1 fruit fly cellular context compared by ENCODE assay signal in the genomic region with DNA sequence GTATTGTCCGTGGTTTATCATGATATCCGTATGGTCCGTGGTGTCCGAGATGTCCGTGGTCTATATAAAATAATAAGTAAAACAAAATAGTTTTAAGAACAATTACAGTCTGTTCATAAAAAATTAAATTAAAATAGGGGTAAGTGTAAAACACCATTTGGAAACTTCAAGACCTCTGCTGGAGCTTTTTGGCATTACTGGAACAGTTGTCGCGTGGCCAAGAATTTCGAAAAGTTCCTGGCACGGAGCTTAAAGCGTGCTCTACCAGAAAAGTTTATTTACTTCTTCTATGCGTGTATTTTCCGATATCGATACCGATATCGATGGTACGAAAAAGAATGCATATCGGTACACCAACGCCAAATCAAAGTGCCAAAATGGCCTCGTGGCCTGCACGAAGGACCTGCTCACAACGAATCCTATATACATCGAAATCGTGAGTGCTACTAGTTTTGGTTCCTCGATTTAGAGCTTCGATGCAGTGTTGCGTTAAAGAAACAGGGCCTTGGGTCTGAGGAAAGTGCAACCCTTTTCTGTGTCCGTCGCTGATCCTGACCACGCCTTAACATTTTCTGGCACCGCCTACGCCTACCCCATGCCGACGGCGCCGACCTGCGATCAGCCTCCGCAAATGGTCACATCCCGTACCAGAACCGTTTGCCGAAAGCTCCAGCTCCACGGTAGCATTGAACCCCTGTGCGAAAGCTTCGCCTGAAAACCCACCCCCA.
TF ChIP-seq lines count a peak whose summit lies in the region.

No protein-coding gene starts in this region.

TF ChIP-seq in whole organism, embryonic, 481 proteins besides CTCF, POLR2A, EP300 and RAD21 (continued from another document):
- peak; percentile 44; the same call in 1 of the 2 replicates for TF ChIP-seq Bgb (GFP tag; IDR thresholded peaks at IDR 0.05; lab: Robert Waterston, UW; ENCODE audit: partially characterized antibody)
- peak; percentile 33 for TF ChIP-seq Scr (GFP tag; IDR thresholded peaks at IDR 0.05; lab: Robert Waterston, UW; ENCODE audit: partially characterized antibody)
- TF ChIP-seq CG15514 (GFP tag; optimal IDR thresholded peaks at IDR 0.05; lab: Kevin White, UChicago) = no peak
- no peak for TF ChIP-seq nom (GFP tag; optimal IDR thresholded peaks at IDR 0.05; lab: Kevin White, UChicago)
- peak; percentile 60 for TF ChIP-seq CG34224 (GFP tag; IDR thresholded peaks at IDR 0.05; lab: Robert Waterston, UW; ENCODE audit: partially characterized antibody)
- TF ChIP-seq ranshi (GFP tag; IDR thresholded peaks at IDR 0.05; lab: Robert Waterston, UW) = no peak
- TF ChIP-seq seq (GFP tag; IDR thresholded peaks at IDR 0.05; lab: Robert Waterston, UW) = peak; percentile 68; the same call in 1 of the 2 replicates
- TF ChIP-seq CG31224 (GFP tag; IDR thresholded peaks at IDR 0.05; lab: Robert Waterston, UW) = no peak
- TF ChIP-seq cg (GFP tag; optimal IDR thresholded peaks at IDR 0.05; lab: Kevin White, UChicago) = peak; percentile 13
- TF ChIP-seq ftz-f1 (GFP tag; optimal IDR thresholded peaks at IDR 0.05; lab: Kevin White, UChicago) = peak; percentile 21
- peak; percentile 27; the same call in 1 of the 3 replicates for TF ChIP-seq CG16813 (GFP tag; IDR thresholded peaks at IDR 0.05; lab: Robert Waterston, UW; ENCODE audit: partially characterized antibody)
- peak; percentile 47; the same call in 1 of the 2 replicates for TF ChIP-seq amos (GFP tag; IDR thresholded peaks at IDR 0.05; lab: Robert Waterston, UW; ENCODE audit: partially characterized antibody)
- no peak; the same call in 1 of the 2 replicates for TF ChIP-seq bbx (GFP tag; IDR thresholded peaks at IDR 0.05; lab: Robert Waterston, UW; ENCODE audit: partially characterized antibody)
- TF ChIP-seq Dref (GFP tag; IDR thresholded peaks at IDR 0.05; lab: Robert Waterston, UW) = peak; percentile 63
- peak; percentile 68; the same call in 3 of the 4 replicates for TF ChIP-seq Dll (GFP tag; IDR thresholded peaks at IDR 0.05; lab: Robert Waterston, UW; ENCODE audit: partially characterized antibody)
- TF ChIP-seq BEAF-32 (GFP tag; optimal IDR thresholded peaks at IDR 0.05; lab: Kevin White, UChicago) = peak; percentile 41
- TF ChIP-seq Xbp1 (GFP tag; optimal IDR thresholded peaks at IDR 0.05; lab: Kevin White, UChicago) = no peak
- TF ChIP-seq chn (GFP tag; optimal IDR thresholded peaks at IDR 0.05; lab: Kevin White, UChicago) = no peak
- peak; percentile 51 for TF ChIP-seq Med (GFP tag; lab: Kevin White, UChicago)
- peak; percentile 26; the same call in 1 of the 2 replicates for TF ChIP-seq ato (GFP tag; IDR thresholded peaks at IDR 0.05; lab: Robert Waterston, UW; ENCODE audit: partially characterized antibody)
- TF ChIP-seq hkb (optimal IDR thresholded peaks at IDR 0.05; lab: Kevin White, UChicago) = no peak
- TF ChIP-seq hkb (GFP tag; IDR thresholded peaks at IDR 0.05; lab: Robert Waterston, UW) = 0 out of 2 replicates have a peak, but pooled peaks have one; percentile 14
- peak; percentile 5 for TF ChIP-seq CG11398 (GFP tag; optimal IDR thresholded peaks at IDR 0.05; lab: Kevin White, UChicago)
- TF ChIP-seq Hmr (GFP tag; optimal IDR thresholded peaks at IDR 0.05; lab: Kevin White, UChicago) = peak; percentile 37
- TF ChIP-seq pzg (GFP tag; optimal IDR thresholded peaks at IDR 0.05; lab: Kevin White, UChicago) = peak; percentile 21
- no peak for TF ChIP-seq ac (GFP tag; optimal IDR thresholded peaks at IDR 0.05; lab: Kevin White, UChicago)
- 0 out of 2 replicates have a peak, but pooled peaks have one; percentile 39 for TF ChIP-seq MBD-R2 (GFP tag; IDR thresholded peaks at IDR 0.05; lab: Robert Waterston, UW)
- no peak for TF ChIP-seq CG43689 (GFP tag; IDR thresholded peaks at IDR 0.05; lab: Robert Waterston, UW)
- no peak for TF ChIP-seq slp2 (GFP tag; optimal IDR thresholded peaks at IDR 0.05; lab: Kevin White, UChicago)
- peak; percentile 75 for TF ChIP-seq sd (tag; optimal IDR thresholded peaks at IDR 0.05; lab: Kevin White, UChicago)
- no peak for TF ChIP-seq CG10979 (tag; optimal IDR thresholded peaks at IDR 0.05; lab: Kevin White, UChicago)
- peak; percentile 1 for TF ChIP-seq CG8478 (optimal IDR thresholded peaks at IDR 0.05; lab: Kevin White, UChicago)
- TF ChIP-seq ttk (GFP tag; IDR thresholded peaks at IDR 0.05; lab: Robert Waterston, UW) = peak; percentile 68; the same call in 1 of the 2 replicates
- peak; percentile 20 for TF ChIP-seq Deaf1 (tag; optimal IDR thresholded peaks at IDR 0.05; lab: Kevin White, UChicago)
- peak; percentile 20; the same call in 1 of the 3 replicates for TF ChIP-seq zen2 (GFP tag; IDR thresholded peaks at IDR 0.05; lab: Robert Waterston, UW; ENCODE audit: partially characterized antibody)
- peak; percentile 77 for TF ChIP-seq CG13287 (GFP tag; IDR thresholded peaks at IDR 0.05; lab: Robert Waterston, UW; ENCODE audit: partially characterized antibody)
- peak; percentile 57 for TF ChIP-seq unc-4 (GFP tag; IDR thresholded peaks at IDR 0.05; lab: Robert Waterston, UW; ENCODE audit: partially characterized antibody)
- TF ChIP-seq HLH4C (GFP tag; IDR thresholded peaks at IDR 0.05; lab: Robert Waterston, UW; ENCODE audit: partially characterized antibody) = peak; percentile 66
- TF ChIP-seq CG9727 (GFP tag; optimal IDR thresholded peaks at IDR 0.05; lab: Kevin White, UChicago) = no peak
